Worm (Caenorhabditis elegans) whole organism, young adult: ENCODE results near the gene T08B6.9.

Source experiments
- B0261.1 ChIP-seq: sonication (generic microtip); optimal IDR thresholded peaks from 2 replicates; lab custom pipeline; 2016; ENCODE audit warnings: mild to moderate bottlenecking, missing genetic modification characterization, moderate library complexity, missing compliant biosample characterization
- D2030.7 ChIP-seq: fragments of 200-800 bp; sonication (Bioruptor generic); IDR thresholded peaks from 2 replicates; pipeline ENCODE4 v1.3.6; 2022; ENCODE audit warnings: missing genetic modification reagents, missing genetic modification characterization, missing compliant biosample characterization
- F10E7.11 ChIP-seq: sonication (generic microtip); optimal IDR thresholded peaks from 2 replicates; lab custom pipeline; 2017; ENCODE audit warnings: mild to moderate bottlenecking, missing genetic modification characterization, moderate library complexity, missing compliant biosample characterization
- F37B4.10 ChIP-seq: fragments of 200-800 bp; sonication (Bioruptor generic); IDR thresholded peaks from 2 replicates; pipeline ENCODE4 v1.3.6; 2022; ENCODE audit warnings: missing genetic modification characterization, missing compliant biosample characterization
- F49E8.2 ChIP-seq: sonication (generic microtip); optimal IDR thresholded peaks from 3 replicates; lab custom pipeline; 2017; ENCODE audit warnings: missing genetic modification characterization, mild to moderate bottlenecking, missing compliant biosample characterization, antibody characterized with exemption, moderate library complexity; ENCODE audit not compliant: insufficient read depth
- F57A8.1 ChIP-seq: fragments of 200-800 bp; sonication (Bioruptor generic); optimal IDR thresholded peaks from 2 replicates; lab custom pipeline; 2018; ENCODE audit warnings: mild to moderate bottlenecking, missing genetic modification characterization, moderate library complexity, missing compliant biosample characterization
- K11D2.4 ChIP-seq: fragments of 200-800 bp; sonication (Bioruptor generic); IDR thresholded peaks from 2 replicates; pipeline ENCODE4 v1.3.6; 2022; ENCODE audit warnings: missing genetic modification reagents, missing genetic modification characterization, missing compliant biosample characterization
- K12H6.12 ChIP-seq: fragments of 200-800 bp; sonication (Bioruptor generic); optimal IDR thresholded peaks from 2 replicates; lab custom pipeline; 2018; ENCODE audit warnings: mild to moderate bottlenecking, missing genetic modification characterization, missing compliant biosample characterization
- T07F8.4 ChIP-seq: sonication (generic microtip); optimal IDR thresholded peaks from 2 replicates; lab custom pipeline; 2016; ENCODE audit warnings: mild to moderate bottlenecking, missing genetic modification characterization, moderate library complexity, missing compliant biosample characterization
- T26A5.8 ChIP-seq: sonication (generic microtip); optimal IDR thresholded peaks from 2 replicates; lab custom pipeline; 2016; ENCODE audit warnings: missing genetic modification characterization, missing compliant biosample characterization
- akir-1 ChIP-seq: fragments of 200-800 bp; sonication (Bioruptor generic); optimal IDR thresholded peaks from 2 replicates; lab custom pipeline; 2018; ENCODE audit warnings: mild to moderate bottlenecking, missing genetic modification characterization, moderate library complexity, missing compliant biosample characterization
- ama-1 ChIP-seq, 3 experiments: fragments of 150-350 bp in 1 of 3; sonication (generic microtip) in 2 of 3; optimal IDR thresholded peaks; 2 replicates each; lab custom pipeline; 2014 to 2018; ENCODE audit warnings: missing biosample characterization in 2 of 3, missing genetic modification characterization in 2 of 3, missing genetic modification reagents in 2 of 3
- aptf-2 ChIP-seq: fragments of 200-800 bp; sonication (Bioruptor generic); conservative IDR thresholded peaks from 2 replicates; pipeline ENCODE4 v1.3.6; 2022; ENCODE audit warnings: missing genetic modification reagents, missing genetic modification characterization, missing compliant biosample characterization
- aptf-3 ChIP-seq: fragments of 200-800 bp; sonication (Bioruptor generic); IDR thresholded peaks from 2 replicates; pipeline ENCODE4 v1.3.6; 2022; ENCODE audit warnings: missing genetic modification characterization, missing compliant biosample characterization
- attf-3 ChIP-seq: fragments of 200-800 bp; sonication (Bioruptor generic); conservative IDR thresholded peaks from 2 replicates; pipeline ENCODE4 v1.3.6; 2022; ENCODE audit warnings: missing genetic modification reagents, missing genetic modification characterization, missing compliant biosample characterization
- bed-1 ChIP-seq: fragments of 200-800 bp; sonication (Bioruptor generic); IDR thresholded peaks from 2 replicates; pipeline ENCODE4 v1.3.6; 2022; ENCODE audit warnings: missing genetic modification reagents, missing genetic modification characterization, missing compliant biosample characterization
- bed-2 ChIP-seq: fragments of 200-800 bp; sonication (Bioruptor generic); IDR thresholded peaks from 2 replicates; pipeline ENCODE4 v1.3.6; 2022; ENCODE audit warnings: missing genetic modification reagents, missing genetic modification characterization, missing compliant biosample characterization
- ccch-3 ChIP-seq: fragments of 200-800 bp; sonication (Bioruptor generic); optimal IDR thresholded peaks from 2 replicates; lab custom pipeline; 2018; ENCODE audit warnings: mild to moderate bottlenecking, missing genetic modification characterization, missing compliant biosample characterization
- ceh-100 ChIP-seq: fragments of 200-800 bp; sonication (Bioruptor generic); IDR thresholded peaks from 2 replicates; pipeline ENCODE4 v1.3.6; 2022; ENCODE audit warnings: missing genetic modification reagents, missing genetic modification characterization, missing compliant biosample characterization
- ceh-27 ChIP-seq: fragments of 200-800 bp; sonication (Bioruptor generic); optimal IDR thresholded peaks from 2 replicates; lab custom pipeline; 2018; ENCODE audit warnings: mild to moderate bottlenecking, missing genetic modification characterization, moderate library complexity, missing compliant biosample characterization
- ceh-79 ChIP-seq: sonication (generic microtip); optimal IDR thresholded peaks from 2 replicates; lab custom pipeline; 2017; ENCODE audit warnings: mild to moderate bottlenecking, missing genetic modification characterization, missing compliant biosample characterization
- ceh-91 ChIP-seq: fragments of 200-800 bp; sonication (Bioruptor generic); IDR thresholded peaks from 2 replicates; pipeline ENCODE4 v1.3.6; 2022; ENCODE audit warnings: missing genetic modification reagents, missing genetic modification characterization, missing compliant biosample characterization
- die-1 ChIP-seq: sonication (generic microtip); optimal IDR thresholded peaks from 2 replicates; lab custom pipeline; 2016; ENCODE audit warnings: missing genotype, mild to moderate bottlenecking, missing genetic modification characterization, missing compliant biosample characterization
- dpl-1 ChIP-seq: fragments of 150-350 bp; optimal IDR thresholded peaks from 2 replicates; lab custom pipeline; 2014; ENCODE audit warnings: missing biosample characterization, missing genetic modification reagents, missing genetic modification characterization
- efl-1 ChIP-seq: fragments of 150-350 bp; optimal IDR thresholded peaks from 2 replicates; lab custom pipeline; 2014; ENCODE audit warnings: missing biosample characterization, missing genetic modification reagents, missing genetic modification characterization
- him-1 ChIP-seq: sonication (generic microtip); optimal IDR thresholded peaks from 2 replicates; lab custom pipeline; 2016; ENCODE audit warnings: missing genotype, missing genetic modification reagents, missing genetic modification characterization, missing compliant biosample characterization
- hlh-26 ChIP-seq: fragments of 200-800 bp; sonication (Bioruptor generic); conservative IDR thresholded peaks from 2 replicates; pipeline ENCODE4 v1.3.6; 2022; ENCODE audit warnings: missing genetic modification reagents, missing genetic modification characterization, missing compliant biosample characterization
- hrde-1 ChIP-seq: sonication (generic microtip); optimal IDR thresholded peaks from 2 replicates; lab custom pipeline; 2016; ENCODE audit warnings: missing genetic modification characterization, mild to moderate bottlenecking, missing compliant biosample characterization, moderate library complexity, missing genotype, missing genetic modification reagents, borderline replicate concordance
- lag-1 ChIP-seq: fragments of 200-800 bp; sonication (Bioruptor generic); IDR thresholded peaks from 2 replicates; pipeline ENCODE4 v1.3.6; 2022; ENCODE audit warnings: missing genetic modification reagents, missing genetic modification characterization, missing compliant biosample characterization
- lin-26 ChIP-seq: fragments of 200-800 bp; sonication (Bioruptor generic); IDR thresholded peaks from 2 replicates; pipeline ENCODE4 v1.3.6; 2022; ENCODE audit warnings: missing genetic modification reagents, missing genetic modification characterization, missing compliant biosample characterization
- madf-10 ChIP-seq: sonication (generic microtip); optimal IDR thresholded peaks from 2 replicates; lab custom pipeline; 2016; ENCODE audit warnings: mild to moderate bottlenecking, missing genetic modification characterization, missing compliant biosample characterization
- madf-6 ChIP-seq: fragments of 200-800 bp; sonication (Bioruptor generic); IDR thresholded peaks from 2 replicates; pipeline ENCODE4 v1.3.6; 2022; ENCODE audit warnings: missing genetic modification reagents, missing genetic modification characterization, missing compliant biosample characterization
- madf-8 ChIP-seq: fragments of 200-800 bp; sonication (Bioruptor generic); conservative IDR thresholded peaks from 2 replicates; pipeline ENCODE4 v1.3.6; 2022; ENCODE audit warnings: missing genetic modification reagents, missing genetic modification characterization, missing compliant biosample characterization
- nfya-1 ChIP-seq: sonication (generic microtip); optimal IDR thresholded peaks from 2 replicates; lab custom pipeline; 2017; ENCODE audit warnings: antibody characterized with exemption, missing compliant biosample characterization, missing genetic modification characterization, borderline replicate concordance; ENCODE audit not compliant: insufficient read depth
- nhr-179 ChIP-seq: sonication (generic microtip); optimal IDR thresholded peaks from 2 replicates; lab custom pipeline; 2016; ENCODE audit warnings: mild to moderate bottlenecking, missing genetic modification characterization, missing compliant biosample characterization
- nhr-27 ChIP-seq: fragments of 200-800 bp; sonication (Bioruptor generic); optimal IDR thresholded peaks from 2 replicates; lab custom pipeline; 2018; ENCODE audit warnings: mild to moderate bottlenecking, missing genetic modification characterization, moderate library complexity, missing compliant biosample characterization
- nhr-80 ChIP-seq: sonication (generic microtip); optimal IDR thresholded peaks from 2 replicates; lab custom pipeline; 2016; ENCODE audit warnings: missing genetic modification characterization, missing compliant biosample characterization
- pbrm-1 ChIP-seq: fragments of 200-800 bp; sonication (Bioruptor generic); IDR thresholded peaks from 2 replicates; pipeline ENCODE4 v1.3.6; 2022; ENCODE audit warnings: missing genetic modification reagents, missing genetic modification characterization, missing compliant biosample characterization
- rcor-1 ChIP-seq: fragments of 200-800 bp; sonication (Bioruptor generic); IDR thresholded peaks from 2 replicates; pipeline ENCODE4 v1.3.6; 2022; ENCODE audit warnings: missing genetic modification reagents, missing genetic modification characterization, missing compliant biosample characterization
- rec-8 ChIP-seq, 2 experiments: sonication (generic microtip); optimal IDR thresholded peaks; 2 replicates each; lab custom pipeline; 2016; ENCODE audit warnings: mild to moderate bottlenecking in 2 of 2, missing genetic modification characterization in 2 of 2, missing genetic modification reagents in 2 of 2, missing genotype in 2 of 2, missing biosample characterization in 1 of 2, missing compliant biosample characterization in 1 of 2, moderate library complexity in 1 of 2
- repo-1 ChIP-seq: sonication (generic microtip); optimal IDR thresholded peaks from 2 replicates; lab custom pipeline; 2017; ENCODE audit warnings: mild to moderate bottlenecking, missing genetic modification characterization, missing compliant biosample characterization
- snpc-3.4 ChIP-seq: sonication (generic microtip); optimal IDR thresholded peaks from 2 replicates; lab custom pipeline; 2017; ENCODE audit warnings: missing genetic modification characterization, mild to moderate bottlenecking, missing compliant biosample characterization, antibody characterized with exemption, moderate library complexity, missing genotype, missing genetic modification reagents
- snpc-4 ChIP-seq, 5 experiments: fragments of 150-350 bp in 1 of 5; sonication (generic microtip) in 4 of 5; optimal IDR thresholded peaks; 2 replicates each; lab custom pipeline; 2014 to 2018; ENCODE audit warnings: missing genetic modification characterization in 5 of 5, missing biosample characterization in 3 of 5, antibody characterized with exemption in 2 of 5, mild to moderate bottlenecking in 2 of 5, missing compliant biosample characterization in 2 of 5, missing genotype in 2 of 5, moderate library complexity in 2 of 5, missing genetic modification reagents in 1 of 5
- sptf-2 ChIP-seq: fragments of 200-800 bp; sonication (Bioruptor generic); optimal IDR thresholded peaks from 2 replicates; lab custom pipeline; 2018; ENCODE audit warnings: mild to moderate bottlenecking, missing genetic modification characterization, missing compliant biosample characterization
- ztf-25 ChIP-seq: fragments of 200-800 bp; sonication (Bioruptor generic); IDR thresholded peaks from 2 replicates; pipeline ENCODE4 v1.3.6; 2022; ENCODE audit warnings: missing genetic modification reagents, missing genetic modification characterization, missing compliant biosample characterization
- ztf-26 ChIP-seq: sonication (generic microtip); optimal IDR thresholded peaks from 2 replicates; lab custom pipeline; 2017; ENCODE audit warnings: missing genetic modification characterization, missing compliant biosample characterization
- ztf-28 ChIP-seq: fragments of 200-800 bp; sonication (Bioruptor generic); IDR thresholded peaks from 2 replicates; pipeline ENCODE4 v1.3.6; 2022; ENCODE audit warnings: missing genetic modification reagents, missing genetic modification characterization, missing compliant biosample characterization
- ztf-3 ChIP-seq: fragments of 200-800 bp; sonication (Bioruptor generic); optimal IDR thresholded peaks from 2 replicates; lab custom pipeline; 2018; ENCODE audit warnings: mild to moderate bottlenecking, missing genetic modification characterization, missing compliant biosample characterization

The T08B6.9 gene

DNA sequence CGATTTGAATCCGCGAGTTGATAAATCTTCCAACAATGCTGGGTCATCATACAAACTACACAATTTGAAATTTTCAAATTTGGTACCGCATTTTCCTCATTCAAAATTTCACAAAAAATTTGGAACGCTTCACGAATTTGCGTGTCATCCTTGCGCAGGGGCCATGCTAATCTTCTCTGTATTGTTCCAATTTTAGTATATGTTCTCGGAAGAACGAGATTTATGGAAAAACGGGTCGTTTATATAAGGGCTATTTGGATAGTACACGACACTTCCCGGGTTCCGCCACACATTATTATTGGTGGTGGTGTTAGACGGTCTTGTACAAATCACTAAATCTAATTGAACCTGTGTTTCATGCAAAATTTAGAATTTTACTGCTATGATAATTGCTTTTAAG lies 5.2 kb upstream of the T08B6.9 start (continued):
- TF ChIP-seq ceh-27, result no peak
- no peak for TF ChIP-seq madf-6 (GFP tag; lab: Robert Waterston, UW)
- no peak for TF ChIP-seq repo-1 (tag; lab: Kevin White, UChicago)
- no peak for TF ChIP-seq rec-8 (tag; optimal IDR thresholded peaks at IDR 0.05; lab: Kevin White, UChicago)
- no peak for TF ChIP-seq aptf-2 (GFP tag; lab: Robert Waterston, UW)
- TF ChIP-seq ceh-91 (GFP tag; lab: Robert Waterston, UW), result no peak
- TF ChIP-seq pbrm-1 (GFP tag; lab: Robert Waterston, UW), result no peak
- TF ChIP-seq ztf-26, result no peak
- TF ChIP-seq D2030.7 (GFP tag; lab: Robert Waterston, UW), result peak; percentile 39; the same call in 1 of the 2 replicates
- no peak for TF ChIP-seq nfya-1 (tag; lab: Kevin White, UChicago)
- TF ChIP-seq bed-2 (GFP tag; lab: Robert Waterston, UW), result no peak
- TF ChIP-seq nhr-27, result no peak
- peak; percentile 52 for TF ChIP-seq snpc-3.4 (tag; lab: Kevin White, UChicago)
- TF ChIP-seq nhr-179 (tag; lab: Kevin White, UChicago), result no peak
- no peak for TF ChIP-seq attf-3 (GFP tag; lab: Robert Waterston, UW)
- TF ChIP-seq F10E7.11 (tag; lab: Kevin White, UChicago), result no peak
- TF ChIP-seq K11D2.4 (GFP tag; lab: Robert Waterston, UW), result no peak
- TF ChIP-seq sptf-2, result no peak
- 0 out of 2 replicates have a peak, but pooled peaks have one; percentile 50 for TF ChIP-seq ztf-25 (GFP tag; lab: Robert Waterston, UW)
- TF ChIP-seq ccch-3 (GFP tag; lab: Kevin White, UChicago), result no peak
- no peak for TF ChIP-seq K12H6.12 (tag; lab: Kevin White, UChicago)
- no peak for TF ChIP-seq lag-1 (GFP tag; lab: Robert Waterston, UW)
- no peak for TF ChIP-seq ztf-3 (GFP tag; lab: Kevin White, UChicago)
- TF ChIP-seq him-1, result peak; percentile 35
- no peak for TF ChIP-seq hlh-26 (GFP tag; lab: Robert Waterston, UW)
- no peak for TF ChIP-seq akir-1 (GFP tag; lab: Kevin White, UChicago)
- no peak for TF ChIP-seq T26A5.8
- no peak for TF ChIP-seq madf-8
- TF ChIP-seq lin-26 (GFP tag; lab: Robert Waterston, UW), result peak; percentile 49; the same call in 1 of the 2 replicates
- no peak for TF ChIP-seq dpl-1
- no peak for TF ChIP-seq F49E8.2 (tag; lab: Kevin White, UChicago)
- TF ChIP-seq ceh-79 (tag; lab: Kevin White, UChicago), result no peak
- no peak for TF ChIP-seq madf-10
- no peak for TF ChIP-seq F37B4.10 (GFP tag; lab: Robert Waterston, UW)
- no peak for TF ChIP-seq ceh-100 (GFP tag; lab: Robert Waterston, UW)
- TF ChIP-seq die-1 (tag; lab: Kevin White, UChicago), result peak; percentile 58
- TF ChIP-seq nhr-80 (tag; lab: Kevin White, UChicago), result no peak
- no peak for TF ChIP-seq rcor-1 (GFP tag; lab: Robert Waterston, UW)
- no peak for TF ChIP-seq hrde-1 (tag; lab: Kevin White, UChicago)
- TF ChIP-seq snpc-4 (GFP tag; optimal IDR thresholded peaks at IDR 0.05; lab: Kevin White, UChicago), result peak; percentile 80
- TF ChIP-seq snpc-4 (tag; optimal IDR thresholded peaks at IDR 0.05; lab: Kevin White, UChicago), result peak; percentile 83 to 95 (median 90)
- TF ChIP-seq aptf-3 (GFP tag; lab: Robert Waterston, UW), result no peak
- no peak for TF ChIP-seq F57A8.1 (GFP tag; lab: Kevin White, UChicago)
- TF ChIP-seq T07F8.4, result no peak
- no peak for TF ChIP-seq ama-1 (optimal IDR thresholded peaks at IDR 0.05; lab: Kevin White, UChicago)
- no peak for TF ChIP-seq ama-1 (GFP tag; optimal IDR thresholded peaks at IDR 0.05; lab: Kevin White, UChicago)
- no peak for TF ChIP-seq bed-1
- peak; percentile 53 for TF ChIP-seq B0261.1 (tag; lab: Kevin White, UChicago)
- no peak for TF ChIP-seq ztf-28
- TF ChIP-seq efl-1, result no peak
